Fruit fly (Drosophila melanogaster) whole organism, prepupa: ENCODE results near the gene CG13310.
A peak's percentile ranks its signal among the peaks of the same experiment; 100 is the strongest.

Source experiments
- Blimp-1 ChIP-seq: fragments of 200-800 bp; sonication (Bioruptor generic); optimal IDR thresholded peaks from 3 replicates; lab custom pipeline; 2017; ENCODE audit warnings: missing biosample characterization, missing genetic modification characterization, mild to moderate bottlenecking, moderate library complexity, missing genetic modification reagents
- CG10631 ChIP-seq: fragments of 200-800 bp; sonication (Bioruptor generic); optimal IDR thresholded peaks from 2 replicates; lab custom pipeline; 2016; ENCODE audit warnings: missing biosample characterization, missing genetic modification characterization
- CG10669 ChIP-seq: fragments of 200-800 bp; sonication (Bioruptor generic); optimal IDR thresholded peaks from 3 replicates; lab custom pipeline; 2018; ENCODE audit warnings: missing biosample characterization, mild to moderate bottlenecking, missing genetic modification characterization, moderate library complexity
- CG11762 ChIP-seq: fragments of 200-800 bp; sonication (Bioruptor generic); optimal IDR thresholded peaks from 3 replicates; lab custom pipeline; 2016; ENCODE audit warnings: missing biosample characterization, missing genetic modification characterization; ENCODE audit not compliant: insufficient read depth
- CG15336 ChIP-seq: fragments of 200-800 bp; sonication (Bioruptor generic); IDR thresholded peaks from 2 replicates; pipeline ENCODE4 v1.3.6; 2022; ENCODE audit warnings: missing biosample characterization, missing genetic modification characterization
- CG1621 ChIP-seq: fragments of 200-800 bp; sonication (Bioruptor generic); optimal IDR thresholded peaks from 3 replicates; lab custom pipeline; 2018; ENCODE audit warnings: missing biosample characterization, mild to moderate bottlenecking, missing genetic modification characterization
- CG3032 ChIP-seq: fragments of 200-800 bp; optimal IDR thresholded peaks from 2 replicates; lab custom pipeline; 2019; ENCODE audit warnings: missing biosample characterization, mild to moderate bottlenecking, missing genetic modification characterization, moderate library complexity
- CG31627 ChIP-seq: fragments of 200-800 bp; sonication (Bioruptor generic); optimal IDR thresholded peaks from 3 replicates; lab custom pipeline; 2016; ENCODE audit warnings: missing biosample characterization, missing genetic modification characterization
- CG34406 ChIP-seq: fragments of 200-800 bp; sonication (Bioruptor generic); optimal IDR thresholded peaks from 3 replicates; lab custom pipeline; 2016; ENCODE audit warnings: missing biosample characterization, missing genetic modification characterization
- CG3919 ChIP-seq: fragments of 200-800 bp; sonication (Bioruptor generic); optimal IDR thresholded peaks from 3 replicates; lab custom pipeline; 2016; ENCODE audit warnings: missing biosample characterization, missing genetic modification characterization
- CG4318 ChIP-seq: fragments of 200-800 bp; sonication (Bioruptor generic); optimal IDR thresholded peaks from 3 replicates; lab custom pipeline; 2017; ENCODE audit warnings: missing biosample characterization, mild to moderate bottlenecking, missing genetic modification characterization
- CG6163 ChIP-seq: fragments of 200-800 bp; sonication (Bioruptor generic); IDR thresholded peaks from 3 replicates; pipeline ENCODE4 v1.3.6; 2022; ENCODE audit warnings: missing biosample characterization, missing genetic modification characterization
- CG6276 ChIP-seq: fragments of 200-800 bp; sonication (Bioruptor generic); optimal IDR thresholded peaks from 2 replicates; lab custom pipeline; 2017; ENCODE audit warnings: missing biosample characterization, mild to moderate bottlenecking, missing genetic modification characterization
- CG6792 ChIP-seq: fragments of 200-800 bp; sonication (Bioruptor generic); optimal IDR thresholded peaks from 3 replicates; lab custom pipeline; 2016; ENCODE audit warnings: missing biosample characterization, missing genetic modification characterization
- CG6808 ChIP-seq: fragments of 200-800 bp; sonication (Bioruptor generic); optimal IDR thresholded peaks from 3 replicates; lab custom pipeline; 2017; ENCODE audit warnings: missing biosample characterization, missing genetic modification characterization, mild to moderate bottlenecking, moderate library complexity, missing genetic modification reagents
- CG7368 ChIP-seq: fragments of 200-800 bp; sonication (Bioruptor generic); optimal IDR thresholded peaks from 3 replicates; lab custom pipeline; 2016; ENCODE audit warnings: missing biosample characterization, missing genetic modification characterization
- CG8119 ChIP-seq: fragments of 200-800 bp; sonication (Bioruptor generic); IDR thresholded peaks from 3 replicates; pipeline ENCODE4 v1.3.6; 2022; ENCODE audit warnings: missing biosample characterization, missing genetic modification characterization
- CG8319 ChIP-seq: fragments of 200-800 bp; sonication (Bioruptor generic); optimal IDR thresholded peaks from 3 replicates; lab custom pipeline; 2016; ENCODE audit warnings: missing biosample characterization, missing genetic modification characterization
- CG8632 ChIP-seq: fragments of 200-800 bp; sonication (Bioruptor generic); optimal IDR thresholded peaks from 3 replicates; lab custom pipeline; 2016; ENCODE audit warnings: missing biosample characterization, missing genetic modification characterization
- CG9139 ChIP-seq: fragments of 200-800 bp; sonication (Bioruptor generic); optimal IDR thresholded peaks from 3 replicates; lab custom pipeline; 2017; ENCODE audit warnings: missing biosample characterization, mild to moderate bottlenecking, missing genetic modification characterization
- Eip75B ChIP-seq: fragments of 200-800 bp; sonication (Bioruptor generic); optimal IDR thresholded peaks from 3 replicates; lab custom pipeline; 2016; ENCODE audit warnings: missing biosample characterization, missing genetic modification characterization
- Eip78C ChIP-seq: fragments of 200-800 bp; sonication (Bioruptor generic); peaks from one replicate; lab custom pipeline; 2016; ENCODE audit warnings: missing biosample characterization, missing genetic modification characterization
- Eip93F ChIP-seq: fragments of 200-800 bp; sonication (Bioruptor generic); optimal IDR thresholded peaks from 2 replicates; lab custom pipeline; 2016; ENCODE audit warnings: missing biosample characterization, mild to moderate bottlenecking, missing genetic modification characterization
- Gug ChIP-seq: fragments of 200-800 bp; sonication (Bioruptor generic); IDR thresholded peaks from 2 replicates; pipeline ENCODE4 v1.3.6; 2022; ENCODE audit warnings: missing biosample characterization, missing genetic modification characterization
- Hr38 ChIP-seq: sonication (Bioruptor generic); optimal IDR thresholded peaks from 2 replicates; lab custom pipeline; 2016; ENCODE audit warnings: missing biosample characterization, missing genetic modification characterization
- Hr39 ChIP-seq: fragments of 200-800 bp; sonication (Bioruptor generic); optimal IDR thresholded peaks from 2 replicates; lab custom pipeline; 2016; ENCODE audit warnings: missing biosample characterization, missing genetic modification characterization
- Lpt ChIP-seq: fragments of 200-800 bp; sonication (Bioruptor generic); optimal IDR thresholded peaks from 3 replicates; lab custom pipeline; 2016; ENCODE audit warnings: missing biosample characterization, missing genetic modification characterization
- Met ChIP-seq: fragments of 200-800 bp; sonication (Bioruptor generic); optimal IDR thresholded peaks from 3 replicates; lab custom pipeline; 2016; ENCODE audit warnings: missing biosample characterization, missing genetic modification characterization
- OdsH ChIP-seq: fragments of 200-800 bp; sonication (Bioruptor generic); optimal IDR thresholded peaks from 3 replicates; lab custom pipeline; 2016; ENCODE audit warnings: missing biosample characterization, missing genetic modification characterization
- Smox ChIP-seq: fragments of 200-800 bp; sonication (Bioruptor generic); optimal IDR thresholded peaks from 3 replicates; lab custom pipeline; 2016; ENCODE audit warnings: missing biosample characterization, missing genetic modification characterization
- Sox102F ChIP-seq: fragments of 200-800 bp; sonication (Bioruptor generic); optimal IDR thresholded peaks from 2 replicates; lab custom pipeline; 2016; ENCODE audit warnings: missing biosample characterization, mild to moderate bottlenecking, missing genetic modification characterization
- Sox15 ChIP-seq: fragments of 200-800 bp; sonication (Bioruptor generic); optimal IDR thresholded peaks from 3 replicates; lab custom pipeline; 2016; ENCODE audit warnings: missing biosample characterization, missing genetic modification characterization
- acj6 ChIP-seq: fragments of 200-800 bp; sonication (Bioruptor generic); optimal IDR thresholded peaks from 3 replicates; lab custom pipeline; 2016; ENCODE audit warnings: missing biosample characterization, missing genetic modification characterization
- cyc ChIP-seq: fragments of 200-800 bp; sonication (Bioruptor generic); optimal IDR thresholded peaks from 3 replicates; lab custom pipeline; 2016; ENCODE audit warnings: missing biosample characterization, missing genetic modification characterization
- dac ChIP-seq: fragments of 200-800 bp; sonication (Bioruptor generic); optimal IDR thresholded peaks from 2 replicates; lab custom pipeline; 2017; ENCODE audit warnings: missing biosample characterization, mild to moderate bottlenecking, missing genetic modification characterization
- esn ChIP-seq: fragments of 200-800 bp; sonication (Bioruptor generic); optimal IDR thresholded peaks from 2 replicates; lab custom pipeline; 2016; ENCODE audit warnings: missing biosample characterization, mild to moderate bottlenecking, missing genetic modification characterization, moderate library complexity
- fd59A ChIP-seq: fragments of 200-800 bp; sonication (Bioruptor generic); optimal IDR thresholded peaks from 2 replicates; lab custom pipeline; 2017; ENCODE audit warnings: missing biosample characterization, mild to moderate bottlenecking, missing genetic modification characterization, missing genetic modification reagents
- fd85E ChIP-seq: fragments of 200-800 bp; sonication (Bioruptor generic); optimal IDR thresholded peaks from 3 replicates; lab custom pipeline; 2016; ENCODE audit warnings: missing biosample characterization, missing genetic modification characterization
- fkh ChIP-seq: fragments of 200-800 bp; sonication (Bioruptor generic); optimal IDR thresholded peaks from 3 replicates; lab custom pipeline; 2017; ENCODE audit warnings: missing biosample characterization, mild to moderate bottlenecking, missing genetic modification characterization, moderate library complexity
- lz ChIP-seq: fragments of 200-800 bp; sonication (Bioruptor generic); optimal IDR thresholded peaks from 3 replicates; lab custom pipeline; 2016; ENCODE audit warnings: missing biosample characterization, missing genetic modification characterization
- net ChIP-seq: fragments of 200-800 bp; sonication (Bioruptor generic); optimal IDR thresholded peaks from 3 replicates; lab custom pipeline; 2016; ENCODE audit warnings: missing biosample characterization, missing genetic modification characterization
- pdm3 ChIP-seq: fragments of 200-800 bp; sonication (Bioruptor generic); optimal IDR thresholded peaks from 3 replicates; lab custom pipeline; 2016; ENCODE audit warnings: missing biosample characterization, missing genetic modification characterization
- salr ChIP-seq, 2 experiments: fragments of 200-800 bp; sonication (Bioruptor generic); optimal IDR thresholded peaks; 3 replicates each; lab custom pipeline; 2016 to 2018; ENCODE audit warnings: missing biosample characterization in 2 of 2, missing genetic modification characterization in 2 of 2, mild to moderate bottlenecking in 1 of 2
- spab ChIP-seq: fragments of 200-800 bp; sonication (Bioruptor generic); optimal IDR thresholded peaks from 2 replicates; lab custom pipeline; 2017; ENCODE audit warnings: missing biosample characterization, mild to moderate bottlenecking, missing genetic modification characterization, missing genetic modification reagents
- ss ChIP-seq, 2 experiments: fragments of 200-800 bp; sonication (Bioruptor generic); optimal IDR thresholded peaks; 2 replicates in 1 of 2; 3 replicates in 1 of 2; lab custom pipeline; 2017 to 2018; ENCODE audit warnings: mild to moderate bottlenecking in 2 of 2, missing biosample characterization in 2 of 2, missing genetic modification characterization in 2 of 2, moderate library complexity in 1 of 2
- topi ChIP-seq: fragments of 200-800 bp; sonication (Bioruptor generic); optimal IDR thresholded peaks from 3 replicates; lab custom pipeline; 2016; ENCODE audit warnings: missing biosample characterization, missing genetic modification characterization
- vri ChIP-seq: fragments of 200-800 bp; sonication (Bioruptor generic); optimal IDR thresholded peaks from 3 replicates; lab custom pipeline; 2016; ENCODE audit warnings: missing biosample characterization, mild to moderate bottlenecking, missing genetic modification characterization

Gene CG13310

dm6 chr3L:8841757-8842156 lies 41.4 kb upstream of the CG13310 start (continued):
- TF ChIP-seq Met (peak; percentile 66), vri (peak; percentile 18), CG11762 (GFP tag; lab: Kevin White, UChicago) (peak; percentile 22), CG31627 (GFP tag; lab: Kevin White, UChicago) (peak; percentile 68), CG6163 (GFP tag; lab: Robert Waterston, UW) (peak; percentile 64; the same call in 2 of the 3 replicates), CG6276 (no peak), Smox (peak; percentile 56), lz (GFP tag; lab: Kevin White, UChicago) (peak; percentile 59)

dm6 chr3L:8839563-8840425 lies 39.5 kb upstream of the CG13310 start:
- peak; percentile 58 for TF ChIP-seq CG6792 (GFP tag; lab: Kevin White, UChicago)
- peak; percentile 53 for TF ChIP-seq CG4318 (GFP tag; lab: Kevin White, UChicago)
- TF ChIP-seq net: peak; percentile 66
- TF ChIP-seq acj6 (GFP tag; lab: Kevin White, UChicago): peak; percentile 64
- TF ChIP-seq CG6163 (GFP tag; lab: Robert Waterston, UW): no peak
- TF ChIP-seq Blimp-1 (GFP tag; lab: Kevin White, UChicago): peak; percentile 25
- peak; percentile 40 for TF ChIP-seq vri
- TF ChIP-seq CG10669 (GFP tag; lab: Kevin White, UChicago): peak; percentile 74
- TF ChIP-seq CG8319 (GFP tag; lab: Kevin White, UChicago): peak; percentile 36
- peak; percentile 86 for TF ChIP-seq topi
- TF ChIP-seq CG3919: peak; percentile 64
- peak; percentile 74 for TF ChIP-seq CG10631 (GFP tag; lab: Kevin White, UChicago)
- peak; percentile 0 for TF ChIP-seq dac (GFP tag; lab: Kevin White, UChicago)
- TF ChIP-seq CG7368 (GFP tag; lab: Kevin White, UChicago): peak; percentile 4
- TF ChIP-seq Sox102F (GFP tag; lab: Kevin White, UChicago): peak; percentile 71
- TF ChIP-seq Gug: no peak
- TF ChIP-seq Met: peak; percentile 76
- peak; percentile 66 for TF ChIP-seq OdsH (GFP tag; lab: Kevin White, UChicago)
- TF ChIP-seq CG15336 (GFP tag; lab: Robert Waterston, UW): peak; percentile 36; the same call in 1 of the 2 replicates
- peak; percentile 68 to 72 for TF ChIP-seq ss (GFP tag; optimal IDR thresholded peaks at IDR 0.05; lab: Kevin White, UChicago)
- TF ChIP-seq Eip93F (GFP tag; lab: Kevin White, UChicago): no peak
- no peak for TF ChIP-seq Hr38 (GFP tag; lab: Kevin White, UChicago)
- peak; percentile 3 to 61 for TF ChIP-seq salr (GFP tag; optimal IDR thresholded peaks at IDR 0.05; lab: Kevin White, UChicago)
- peak; percentile 12 for TF ChIP-seq CG9139 (GFP tag; lab: Kevin White, UChicago)
- TF ChIP-seq CG11762 (GFP tag; lab: Kevin White, UChicago): peak; percentile 51
- TF ChIP-seq esn: peak; percentile 84
- TF ChIP-seq CG8632 (GFP tag; lab: Kevin White, UChicago): peak; percentile 25
- TF ChIP-seq pdm3 (GFP tag; lab: Kevin White, UChicago): peak; percentile 61
- TF ChIP-seq CG6808 (GFP tag; lab: Kevin White, UChicago): peak; percentile 71
- TF ChIP-seq spab (GFP tag; lab: Kevin White, UChicago): peak; percentile 79
- TF ChIP-seq cyc: peak; percentile 74
- TF ChIP-seq fkh (GFP tag; lab: Kevin White, UChicago): no peak
- TF ChIP-seq CG6276: peak; percentile 4
- peak; percentile 95 for TF ChIP-seq Eip78C (GFP tag; lab: Kevin White, UChicago)
- peak; percentile 15 for TF ChIP-seq CG1621 (tag; lab: Kevin White, UChicago)
- 0 out of 3 replicates have a peak, but pooled peaks have one; percentile 23 for TF ChIP-seq CG8119 (GFP tag; lab: Robert Waterston, UW)
- no peak for TF ChIP-seq Lpt (GFP tag; lab: Kevin White, UChicago)
- TF ChIP-seq Sox15 (GFP tag; lab: Kevin White, UChicago): peak; percentile 45
- peak; percentile 67 for TF ChIP-seq CG31627 (GFP tag; lab: Kevin White, UChicago)
- TF ChIP-seq Hr39 (GFP tag; lab: Kevin White, UChicago): peak; percentile 72
- peak; percentile 54 for TF ChIP-seq fd59A (GFP tag; lab: Kevin White, UChicago)
- no peak for TF ChIP-seq fd85E
- TF ChIP-seq Eip75B (GFP tag; lab: Kevin White, UChicago): peak; percentile 75
- peak; percentile 50 for TF ChIP-seq CG34406
- TF ChIP-seq CG3032 (tag; lab: Kevin White, UChicago): peak; percentile 60
